Worm (Caenorhabditis elegans): ENCODE results near the gene mdf-2.

mdf-2 gene

ce11 chrIV:2640950-2641349 lies at the start of gene mdf-2, which contains the start of gene nduv-3:
TSS of gene mdf-2 (minus strand) at chrIV:2641125.
TSS of gene nduv-3 (plus strand) at chrIV:2641310.
- TF ChIP-seq nfya-1 (tag; optimal IDR thresholded peaks at IDR 0.05) (peak; percentile 49), tbx-2 (tag; optimal IDR thresholded peaks at IDR 0.05) (peak; percentile 11), unc-55 (GFP tag; optimal IDR thresholded peaks at IDR 0.05) (peak; percentile 47), unc-42 (tag; optimal IDR thresholded peaks at IDR 0.05) (peak; percentile 44), nhr-11 (tag; optimal IDR thresholded peaks at IDR 0.05) (no peak), ceh-14 (tag; optimal IDR thresholded peaks at IDR 0.05) (peak; percentile 41), pha-4 (tag; optimal IDR thresholded peaks at IDR 0.05) (no peak), hlh-6 (tag; optimal IDR thresholded peaks at IDR 0.05) (no peak), ceh-48 (tag; optimal IDR thresholded peaks at IDR 0.05) (peak; percentile 93), sox-2 (GFP tag; IDR thresholded peaks at IDR 0.05) (no peak), sdc-2 (tag; optimal IDR thresholded peaks at IDR 0.05) (no peak)

DNA sequence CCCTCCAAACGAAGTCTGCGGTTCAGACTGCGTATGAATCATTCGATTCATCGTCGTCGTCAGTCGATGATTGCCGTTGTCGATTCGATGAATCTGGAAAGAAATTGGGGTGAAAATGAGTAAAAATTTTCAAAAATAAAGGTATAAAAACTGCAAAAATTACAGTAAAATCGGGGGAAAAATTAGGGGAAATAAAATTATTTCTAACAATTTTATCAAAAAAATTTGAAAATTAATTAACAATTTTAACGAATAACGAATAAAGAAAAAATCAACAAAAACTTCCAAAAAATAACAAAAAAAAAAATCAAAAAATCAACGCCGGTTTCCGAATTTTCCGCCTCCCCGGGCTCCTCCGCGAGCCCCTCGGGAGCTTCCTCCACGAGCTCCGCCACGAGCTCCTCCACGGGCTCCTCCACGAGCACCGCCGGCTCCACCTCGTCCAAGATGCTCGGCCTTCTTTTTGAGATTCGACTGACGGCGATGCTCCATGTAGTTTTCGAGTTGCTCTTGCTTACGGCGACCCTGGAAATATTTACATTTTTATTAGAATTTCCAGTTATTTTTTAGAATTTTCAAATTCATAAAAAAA lies 47.9 kb upstream of the mdf-2 start, which contains the start of gene egrh-3:
egrh-3 (minus strand) TSS at position 51 of the 592 bp plus-strand sequence.
- TF ChIP-seq tbx-2 (tag; optimal IDR thresholded peaks at IDR 0.05): no peak
- no peak for TF ChIP-seq ztf-16 (tag; optimal IDR thresholded peaks at IDR 0.05)
- TF ChIP-seq ceh-9 (tag; optimal IDR thresholded peaks at IDR 0.05): no peak
- no peak for TF ChIP-seq eyg-1 (tag; optimal IDR thresholded peaks at IDR 0.05)
- no peak for TF ChIP-seq ceh-45 (GFP tag; IDR thresholded peaks at IDR 0.05)
- TF ChIP-seq nhr-232 (tag; optimal IDR thresholded peaks at IDR 0.05): no peak
- no peak for TF ChIP-seq rnt-1 (tag; optimal IDR thresholded peaks at IDR 0.05)
- TF ChIP-seq pat-9 (tag; optimal IDR thresholded peaks at IDR 0.05): no peak
- TF ChIP-seq C38D4.7 (GFP tag; optimal IDR thresholded peaks at IDR 0.05): no peak
- TF ChIP-seq sox-4 (tag; optimal IDR thresholded peaks at IDR 0.05): no peak
- no peak for TF ChIP-seq C08G9.2 (tag; optimal IDR thresholded peaks at IDR 0.05)

DNA sequence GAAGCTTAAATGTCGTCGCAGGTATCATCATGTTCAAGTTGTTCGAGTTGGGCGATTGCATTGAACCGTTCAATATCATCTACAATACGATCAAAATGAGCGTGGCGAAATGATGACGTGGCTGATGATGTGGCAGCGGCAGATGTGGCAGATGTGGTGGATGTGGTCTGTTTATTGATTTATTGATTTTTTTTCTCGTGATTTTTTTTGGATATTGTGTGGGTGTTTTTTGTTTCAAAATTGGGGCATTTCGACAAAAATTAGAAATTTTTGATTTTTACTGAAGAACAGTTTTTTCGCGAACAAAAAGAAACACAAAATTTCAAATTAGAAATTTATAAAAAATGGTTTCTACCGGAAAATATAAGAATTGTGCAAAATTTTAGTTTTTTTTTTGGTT lies 39.4 kb upstream of the mdf-2 start:
- TF ChIP-seq fkh-6 (tag; optimal IDR thresholded peaks at IDR 0.05) (no peak), K09A11.1 (tag; optimal IDR thresholded peaks at IDR 0.05; ENCODE audit: insufficient read depth) (no peak), ceh-22 (tag; optimal IDR thresholded peaks at IDR 0.05) (no peak), sox-2 (GFP tag; IDR thresholded peaks at IDR 0.05) (no peak), lin-11 (tag; optimal IDR thresholded peaks at IDR 0.05) (no peak), ceh-45 (GFP tag; IDR thresholded peaks at IDR 0.05) (no peak), dmd-4 (tag; optimal IDR thresholded peaks at IDR 0.05; ENCODE audit: borderline replicate concordance) (no peak), elt-2 (tag; optimal IDR thresholded peaks at IDR 0.05) (no peak), lim-6 (tag; optimal IDR thresholded peaks at IDR 0.05) (no peak), fax-1 (tag; optimal IDR thresholded peaks at IDR 0.05) (no peak), ceh-2 (tag; optimal IDR thresholded peaks at IDR 0.05) (no peak), pax-1 (tag; optimal IDR thresholded peaks at IDR 0.05) (no peak)

ce11 chrIV:2678152-2678551 lies 37.2 kb upstream of the mdf-2 start:
- no peak for TF ChIP-seq pax-1 (tag; optimal IDR thresholded peaks at IDR 0.05)
- TF ChIP-seq lin-11 (tag; optimal IDR thresholded peaks at IDR 0.05): no peak
- no peak for TF ChIP-seq ttx-3 (tag; optimal IDR thresholded peaks at IDR 0.05)
- TF ChIP-seq fkh-10 (GFP tag; optimal IDR thresholded peaks at IDR 0.05): no peak
- TF ChIP-seq ceh-31 (tag; optimal IDR thresholded peaks at IDR 0.05): no peak
- TF ChIP-seq ztf-16 (tag; optimal IDR thresholded peaks at IDR 0.05): no peak
- no peak for TF ChIP-seq dve-1 (tag; optimal IDR thresholded peaks at IDR 0.05)
- no peak for TF ChIP-seq madf-2 (tag; optimal IDR thresholded peaks at IDR 0.05)
- no peak for TF ChIP-seq pha-4 (tag; optimal IDR thresholded peaks at IDR 0.05)
- no peak for TF ChIP-seq T23F11.4 (GFP tag; optimal IDR thresholded peaks at IDR 0.05)
- TF ChIP-seq nhr-232 (tag; optimal IDR thresholded peaks at IDR 0.05): no peak
